Worm (Caenorhabditis elegans) whole organism, young adult: Measurements from ENCODE around the gene cpg-20.
A peak's percentile ranks its signal among the peaks of the same experiment; 100 is the strongest.

Source experiments
- C06A6.2 ChIP-seq: fragments of 200-800 bp; sonication (Bioruptor generic); conservative IDR thresholded peaks from 2 replicates; pipeline ENCODE4 v1.3.6; 2022; ENCODE audit warnings: missing genetic modification characterization, missing compliant biosample characterization
- C17E4.6 ChIP-seq: fragments of 200-800 bp; sonication (Bioruptor generic); IDR thresholded peaks from 2 replicates; pipeline ENCODE4 v1.3.6; 2022; ENCODE audit warnings: missing genetic modification reagents, missing genetic modification characterization, missing compliant biosample characterization
- D2030.7 ChIP-seq: fragments of 200-800 bp; sonication (Bioruptor generic); IDR thresholded peaks from 2 replicates; pipeline ENCODE4 v1.3.6; 2022; ENCODE audit warnings: missing genetic modification reagents, missing genetic modification characterization, missing compliant biosample characterization
- F57A8.1 ChIP-seq: fragments of 200-800 bp; sonication (Bioruptor generic); optimal IDR thresholded peaks from 2 replicates; lab custom pipeline; 2018; ENCODE audit warnings: mild to moderate bottlenecking, missing genetic modification characterization, moderate library complexity, missing compliant biosample characterization
- Y53G8AR.9 ChIP-seq: fragments of 200-800 bp; sonication (Bioruptor generic); conservative IDR thresholded peaks from 2 replicates; pipeline ENCODE4 v1.3.6; 2022; ENCODE audit warnings: missing genetic modification reagents, missing genetic modification characterization, missing compliant biosample characterization
- ZK185.1 ChIP-seq: sonication (generic microtip); optimal IDR thresholded peaks from 2 replicates; lab custom pipeline; 2016; ENCODE audit warnings: mild to moderate bottlenecking, missing genetic modification characterization, missing compliant biosample characterization; ENCODE audit not compliant: poor library complexity, severe bottlenecking
- aptf-3 ChIP-seq: fragments of 200-800 bp; sonication (Bioruptor generic); IDR thresholded peaks from 2 replicates; pipeline ENCODE4 v1.3.6; 2022; ENCODE audit warnings: missing genetic modification characterization, missing compliant biosample characterization
- atf-7 ChIP-seq: sonication (generic microtip); optimal IDR thresholded peaks from 2 replicates; lab custom pipeline; 2017; ENCODE audit warnings: mild to moderate bottlenecking, missing genetic modification characterization, missing compliant biosample characterization
- attf-3 ChIP-seq: fragments of 200-800 bp; sonication (Bioruptor generic); conservative IDR thresholded peaks from 2 replicates; pipeline ENCODE4 v1.3.6; 2022; ENCODE audit warnings: missing genetic modification reagents, missing genetic modification characterization, missing compliant biosample characterization
- attf-5 ChIP-seq: fragments of 200-800 bp; sonication (Bioruptor generic); optimal IDR thresholded peaks from 2 replicates; lab custom pipeline; 2018; ENCODE audit warnings: mild to moderate bottlenecking, missing genetic modification characterization, missing compliant biosample characterization
- attf-6 ChIP-seq: fragments of 200-800 bp; sonication (Bioruptor generic); IDR thresholded peaks from 2 replicates; pipeline ENCODE4 v1.3.6; 2022; ENCODE audit warnings: missing genetic modification reagents, missing genetic modification characterization, missing compliant biosample characterization
- bed-2 ChIP-seq: fragments of 200-800 bp; sonication (Bioruptor generic); IDR thresholded peaks from 2 replicates; pipeline ENCODE4 v1.3.6; 2022; ENCODE audit warnings: missing genetic modification reagents, missing genetic modification characterization, missing compliant biosample characterization
- cebp-1 ChIP-seq, 2 experiments: fragments of 200-800 bp in 1 of 2; sonication (Bioruptor generic) in 1 of 2; sonication (generic microtip) in 1 of 2; IDR thresholded peaks in 1 of 2; optimal IDR thresholded peaks in 1 of 2; 2 replicates each; pipeline versions ENCODE4 v1.3.6 to Lab custom; 2017 to 2022; ENCODE audit warnings: missing compliant biosample characterization in 2 of 2, missing genetic modification characterization in 2 of 2, mild to moderate bottlenecking in 1 of 2, missing genetic modification reagents in 1 of 2, moderate library complexity in 1 of 2
- ceh-27 ChIP-seq: fragments of 200-800 bp; sonication (Bioruptor generic); optimal IDR thresholded peaks from 2 replicates; lab custom pipeline; 2018; ENCODE audit warnings: mild to moderate bottlenecking, missing genetic modification characterization, moderate library complexity, missing compliant biosample characterization
- dpff-1 ChIP-seq: sonication (generic microtip); optimal IDR thresholded peaks from 2 replicates; lab custom pipeline; 2017; ENCODE audit warnings: mild to moderate bottlenecking, missing genetic modification characterization, missing compliant biosample characterization
- efl-1 ChIP-seq: fragments of 150-350 bp; optimal IDR thresholded peaks from 2 replicates; lab custom pipeline; 2014; ENCODE audit warnings: missing biosample characterization, missing genetic modification reagents, missing genetic modification characterization
- egrh-3 ChIP-seq: fragments of 200-800 bp; sonication (Bioruptor generic); IDR thresholded peaks from 2 replicates; pipeline ENCODE4 v1.3.6; 2022; ENCODE audit warnings: missing genetic modification reagents, missing genetic modification characterization, missing compliant biosample characterization
- lag-1 ChIP-seq: fragments of 200-800 bp; sonication (Bioruptor generic); IDR thresholded peaks from 2 replicates; pipeline ENCODE4 v1.3.6; 2022; ENCODE audit warnings: missing genetic modification reagents, missing genetic modification characterization, missing compliant biosample characterization
- let-607 ChIP-seq, 2 experiments: fragments of 200-800 bp in 1 of 2; sonication (Bioruptor generic) in 1 of 2; sonication (generic microtip) in 1 of 2; optimal IDR thresholded peaks; 2 replicates each; lab custom pipeline; 2016 to 2018; ENCODE audit warnings: mild to moderate bottlenecking in 2 of 2, missing compliant biosample characterization in 2 of 2, missing genetic modification characterization in 2 of 2, moderate library complexity in 2 of 2, missing genotype in 1 of 2
- lin-35 ChIP-seq, 3 experiments: fragments of 150-350 bp in 2 of 3; sonication (generic microtip) in 1 of 3; optimal IDR thresholded peaks; 2 replicates each; lab custom pipeline; 2014 to 2018; ENCODE audit warnings: missing biosample characterization in 3 of 3, missing genetic modification characterization in 3 of 3, missing genetic modification reagents in 3 of 3
- lin-54 ChIP-seq: fragments of 200-800 bp; sonication (Bioruptor generic); optimal IDR thresholded peaks from 2 replicates; lab custom pipeline; 2018; ENCODE audit warnings: mild to moderate bottlenecking, missing genetic modification characterization, missing compliant biosample characterization
- madf-10 ChIP-seq: sonication (generic microtip); optimal IDR thresholded peaks from 2 replicates; lab custom pipeline; 2016; ENCODE audit warnings: mild to moderate bottlenecking, missing genetic modification characterization, missing compliant biosample characterization
- mxl-1 ChIP-seq: sonication (generic microtip); optimal IDR thresholded peaks from 2 replicates; lab custom pipeline; 2016; ENCODE audit warnings: missing genetic modification characterization, missing compliant biosample characterization
- nfya-2 ChIP-seq: fragments of 200-800 bp; sonication (Bioruptor generic); IDR thresholded peaks from 2 replicates; pipeline ENCODE4 v1.3.6; 2022; ENCODE audit warnings: missing genetic modification reagents, missing genetic modification characterization, missing compliant biosample characterization
- nfyb-1 ChIP-seq: fragments of 200-800 bp; sonication (Bioruptor generic); IDR thresholded peaks from 2 replicates; pipeline ENCODE4 v1.3.6; 2022; ENCODE audit warnings: missing genetic modification reagents, missing genetic modification characterization, missing compliant biosample characterization
- nhr-120 ChIP-seq: fragments of 200-800 bp; sonication (Bioruptor generic); IDR thresholded peaks from 2 replicates; pipeline ENCODE4 v1.3.6; 2022; ENCODE audit warnings: missing genetic modification characterization, missing compliant biosample characterization
- nhr-80 ChIP-seq: sonication (generic microtip); optimal IDR thresholded peaks from 2 replicates; lab custom pipeline; 2016; ENCODE audit warnings: missing genetic modification characterization, missing compliant biosample characterization
- nhr-90 ChIP-seq: sonication (generic microtip); optimal IDR thresholded peaks from 2 replicates; lab custom pipeline; 2016; ENCODE audit warnings: missing genotype, mild to moderate bottlenecking, missing genetic modification characterization, missing compliant biosample characterization
- snpc-3.4 ChIP-seq: sonication (generic microtip); optimal IDR thresholded peaks from 2 replicates; lab custom pipeline; 2017; ENCODE audit warnings: missing genetic modification characterization, mild to moderate bottlenecking, missing compliant biosample characterization, antibody characterized with exemption, moderate library complexity, missing genotype, missing genetic modification reagents
- sptf-2 ChIP-seq: fragments of 200-800 bp; sonication (Bioruptor generic); optimal IDR thresholded peaks from 2 replicates; lab custom pipeline; 2018; ENCODE audit warnings: mild to moderate bottlenecking, missing genetic modification characterization, missing compliant biosample characterization
- tbp1 ChIP-seq: fragments of 200-800 bp; sonication (Bioruptor generic); optimal IDR thresholded peaks from 2 replicates; lab custom pipeline; 2018; ENCODE audit warnings: mild to moderate bottlenecking, missing genetic modification characterization, missing compliant biosample characterization
- unc-130 ChIP-seq: sonication (generic microtip); optimal IDR thresholded peaks from 2 replicates; lab custom pipeline; 2016; ENCODE audit warnings: missing genetic modification reagents, missing genetic modification characterization, missing compliant biosample characterization
- zim-3 ChIP-seq: sonication (generic microtip); optimal IDR thresholded peaks from 2 replicates; lab custom pipeline; 2017; ENCODE audit warnings: mild to moderate bottlenecking, missing genetic modification characterization, moderate library complexity, missing compliant biosample characterization
- ztf-22 ChIP-seq: fragments of 200-800 bp; sonication (Bioruptor generic); optimal IDR thresholded peaks from 2 replicates; lab custom pipeline; 2018; ENCODE audit warnings: mild to moderate bottlenecking, missing genetic modification characterization, moderate library complexity, missing compliant biosample characterization

Gene cpg-20

DNA sequence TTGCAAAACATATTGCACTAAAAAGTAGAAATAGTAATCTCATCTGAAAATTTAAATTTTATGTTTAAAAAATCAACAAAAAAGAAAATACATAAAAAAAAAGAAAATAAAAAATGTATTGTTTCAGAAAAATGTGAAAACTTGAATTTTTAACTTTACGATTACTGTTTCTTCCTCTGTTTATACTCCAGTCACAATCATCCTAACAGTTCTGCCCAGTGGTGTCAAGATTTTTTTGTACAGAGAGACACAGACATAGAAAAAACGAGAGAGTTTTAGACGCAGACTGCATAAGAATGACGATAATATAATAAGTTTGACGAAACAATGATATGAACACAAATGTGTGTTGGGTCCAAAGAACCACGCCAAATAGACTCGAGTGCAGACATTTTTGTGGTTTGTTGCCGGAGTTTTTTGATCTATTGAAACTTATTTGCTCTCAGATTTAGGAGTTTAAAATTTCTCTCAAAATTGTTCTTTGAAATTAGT is 7.6 kb upstream of the cpg-20 start, which contains the start of gene ugt-20 (continued):
- no peak for TF ChIP-seq C17E4.6 (GFP tag; lab: Robert Waterston, UW)
- TF ChIP-seq ZK185.1 = peak; percentile 0
- TF ChIP-seq cebp-1 (GFP tag; IDR thresholded peaks at IDR 0.05; lab: Robert Waterston, UW) = peak; percentile 20; the same call in 1 of the 2 replicates
- no peak for TF ChIP-seq cebp-1 (tag; optimal IDR thresholded peaks at IDR 0.05; lab: Kevin White, UChicago)
- TF ChIP-seq nhr-80 (tag; lab: Kevin White, UChicago) = peak; percentile 92
- TF ChIP-seq efl-1 (GFP tag; lab: Kevin White, UChicago) = no peak
- peak in 1 of 2 experiments; percentile 15 for TF ChIP-seq let-607 (tag; optimal IDR thresholded peaks at IDR 0.05; lab: Kevin White, UChicago)
- no peak for TF ChIP-seq lin-54 (GFP tag; lab: Kevin White, UChicago)
- no peak for TF ChIP-seq F57A8.1 (GFP tag; lab: Kevin White, UChicago)
- TF ChIP-seq tbp1 (GFP tag; lab: Kevin White, UChicago) = peak; percentile 17
- no peak for TF ChIP-seq attf-6
- peak; percentile 47 for TF ChIP-seq attf-5 (GFP tag; lab: Kevin White, UChicago)
- no peak for TF ChIP-seq D2030.7
- no peak for TF ChIP-seq C06A6.2 (GFP tag; lab: Robert Waterston, UW)
- no peak for TF ChIP-seq egrh-3
- TF ChIP-seq atf-7 = peak; percentile 26
- TF ChIP-seq zim-3 (tag; lab: Kevin White, UChicago) = no peak
- peak; percentile 13 for TF ChIP-seq nhr-90 (tag; lab: Kevin White, UChicago)
- TF ChIP-seq nfya-2 (GFP tag; lab: Robert Waterston, UW) = no peak

DNA sequence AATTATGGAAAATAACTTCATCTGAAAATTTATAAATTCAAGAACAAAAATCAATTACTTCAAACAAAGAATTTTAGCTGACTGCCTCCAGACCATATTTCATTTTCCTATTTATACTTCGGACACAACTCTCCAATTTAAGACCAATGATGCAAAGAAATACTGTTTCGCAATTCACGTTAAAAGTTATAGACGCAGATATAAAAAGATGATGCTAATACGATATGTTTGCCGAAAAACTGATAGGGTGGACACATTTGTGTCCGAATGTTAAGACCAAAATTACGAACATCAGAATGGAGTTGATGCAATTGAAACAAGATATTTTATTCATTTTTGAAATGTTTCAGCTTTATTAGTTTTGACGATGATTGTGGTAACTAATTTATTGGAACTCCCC is 3.9 kb upstream of the cpg-20 start, which contains the start of gene ugt-19:
TSS of gene ugt-19 (minus strand) at position 28 of the 400 bp plus-strand sequence.
- TF ChIP-seq nhr-120 (GFP tag; lab: Robert Waterston, UW) = no peak
- no peak for TF ChIP-seq bed-2 (GFP tag; lab: Robert Waterston, UW)
- TF ChIP-seq sptf-2 (GFP tag; lab: Kevin White, UChicago) = no peak
- TF ChIP-seq nhr-80 (tag; lab: Kevin White, UChicago) = peak; percentile 71
- peak; percentile 74; the same call in 1 of the 2 replicates for TF ChIP-seq cebp-1 (GFP tag; IDR thresholded peaks at IDR 0.05; lab: Robert Waterston, UW)
- TF ChIP-seq cebp-1 (tag; optimal IDR thresholded peaks at IDR 0.05; lab: Kevin White, UChicago) = peak; percentile 89
- TF ChIP-seq mxl-1 (tag; lab: Kevin White, UChicago) = no peak
- no peak for TF ChIP-seq lag-1
- TF ChIP-seq Y53G8AR.9 (GFP tag; lab: Robert Waterston, UW) = no peak
- TF ChIP-seq aptf-3 (GFP tag; lab: Robert Waterston, UW) = no peak
- TF ChIP-seq lin-35 (GFP tag; optimal IDR thresholded peaks at IDR 0.05; lab: Kevin White, UChicago) = no peak
- no peak for TF ChIP-seq attf-3
- TF ChIP-seq unc-130 (GFP tag; lab: Kevin White, UChicago) = no peak

DNA sequence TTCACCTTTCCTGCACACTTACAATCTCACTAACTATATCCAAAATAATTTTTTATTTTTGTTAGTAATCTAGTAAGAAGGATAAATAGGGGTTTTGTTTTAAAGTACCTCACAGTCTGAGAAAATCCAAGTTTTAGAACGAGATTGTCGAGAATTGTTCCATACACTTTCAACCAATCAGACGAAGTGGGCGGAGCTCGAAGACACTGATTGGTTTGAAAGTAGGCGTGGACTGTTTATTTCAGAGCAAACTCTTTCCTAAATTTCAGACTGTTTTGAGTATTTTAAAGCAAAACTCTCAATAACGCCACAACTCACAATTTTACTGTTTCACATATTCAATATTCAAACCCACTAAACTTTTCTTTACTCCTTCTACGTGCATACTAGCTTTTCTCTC is 5.0 kb downstream of the cpg-20 start:
- TF ChIP-seq nfyb-1 (GFP tag; lab: Robert Waterston, UW) (0 out of 2 replicates have a peak, but pooled peaks have one; percentile 29), dpff-1 (tag; lab: Kevin White, UChicago) (no peak)

DNA sequence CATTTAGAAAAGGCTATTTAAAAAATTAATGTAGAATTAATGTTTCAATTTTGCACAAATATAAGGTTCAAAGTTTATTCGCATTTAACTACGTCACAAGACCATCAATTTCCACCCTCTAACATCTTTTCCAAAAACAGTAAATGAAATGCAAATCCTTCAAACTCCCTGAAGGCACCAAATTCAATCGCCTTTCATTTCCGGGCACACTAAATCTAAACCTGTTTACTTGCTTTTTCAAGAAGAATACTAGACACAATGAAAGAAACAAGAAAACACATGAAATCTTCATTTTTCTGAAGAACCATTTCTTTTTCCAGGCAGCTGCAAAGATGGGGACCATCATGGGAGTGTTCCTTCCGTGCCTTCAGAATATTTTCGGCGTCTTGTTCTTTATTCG is 10.8 kb downstream of the cpg-20 start:
- TF ChIP-seq ztf-22 (GFP tag; lab: Kevin White, UChicago) = no peak
- TF ChIP-seq, all 124 proteins: peak for 0

DNA sequence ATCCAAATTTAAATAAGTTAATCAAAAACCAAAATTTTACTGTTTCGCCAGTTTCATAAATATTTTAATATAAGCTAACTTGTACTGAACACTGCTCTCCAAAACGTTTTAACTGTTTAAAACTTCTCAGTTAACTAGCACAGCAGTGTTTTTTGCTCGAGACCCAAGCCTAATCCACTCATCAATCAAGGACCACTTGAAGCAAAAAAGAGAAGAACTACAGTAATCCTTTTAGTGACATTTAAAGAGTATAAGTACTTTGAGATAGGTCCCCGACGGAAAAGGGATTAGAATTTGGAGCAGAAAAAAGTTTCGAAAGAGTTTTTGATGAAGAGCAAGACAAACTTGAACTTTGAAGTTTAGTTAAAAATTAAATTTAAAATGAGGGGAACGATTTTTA is 11.4 kb downstream of the cpg-20 start:
- TF ChIP-seq snpc-3.4 = no peak
- TF ChIP-seq madf-10 (tag; lab: Kevin White, UChicago) = no peak
- TF ChIP-seq ceh-27 (GFP tag; lab: Kevin White, UChicago) = peak; percentile 71
